Fruit fly (Drosophila melanogaster) whole organism, prepupa: ENCODE results near the gene Tsp2A.

Experiments
- Blimp-1 ChIP-seq: fragments of 200-800 bp; sonication (Bioruptor generic); optimal IDR thresholded peaks from 3 replicates; lab custom pipeline; 2017; ENCODE audit warnings: missing biosample characterization, missing genetic modification characterization, mild to moderate bottlenecking, moderate library complexity, missing genetic modification reagents
- CG10631 ChIP-seq: fragments of 200-800 bp; sonication (Bioruptor generic); optimal IDR thresholded peaks from 2 replicates; lab custom pipeline; 2016; ENCODE audit warnings: missing biosample characterization, missing genetic modification characterization
- CG15336 ChIP-seq: fragments of 200-800 bp; sonication (Bioruptor generic); IDR thresholded peaks from 2 replicates; pipeline ENCODE4 v1.3.6; 2022; ENCODE audit warnings: missing biosample characterization, missing genetic modification characterization
- CG1621 ChIP-seq: fragments of 200-800 bp; sonication (Bioruptor generic); optimal IDR thresholded peaks from 3 replicates; lab custom pipeline; 2018; ENCODE audit warnings: missing biosample characterization, mild to moderate bottlenecking, missing genetic modification characterization
- CG3032 ChIP-seq: fragments of 200-800 bp; optimal IDR thresholded peaks from 2 replicates; lab custom pipeline; 2019; ENCODE audit warnings: missing biosample characterization, mild to moderate bottlenecking, missing genetic modification characterization, moderate library complexity
- CG31627 ChIP-seq: fragments of 200-800 bp; sonication (Bioruptor generic); optimal IDR thresholded peaks from 3 replicates; lab custom pipeline; 2016; ENCODE audit warnings: missing biosample characterization, missing genetic modification characterization
- CG3919 ChIP-seq: fragments of 200-800 bp; sonication (Bioruptor generic); optimal IDR thresholded peaks from 3 replicates; lab custom pipeline; 2016; ENCODE audit warnings: missing biosample characterization, missing genetic modification characterization
- CG6163 ChIP-seq: fragments of 200-800 bp; sonication (Bioruptor generic); IDR thresholded peaks from 3 replicates; pipeline ENCODE4 v1.3.6; 2022; ENCODE audit warnings: missing biosample characterization, missing genetic modification characterization
- CG6276 ChIP-seq: fragments of 200-800 bp; sonication (Bioruptor generic); optimal IDR thresholded peaks from 2 replicates; lab custom pipeline; 2017; ENCODE audit warnings: missing biosample characterization, mild to moderate bottlenecking, missing genetic modification characterization
- CG6792 ChIP-seq: fragments of 200-800 bp; sonication (Bioruptor generic); optimal IDR thresholded peaks from 3 replicates; lab custom pipeline; 2016; ENCODE audit warnings: missing biosample characterization, missing genetic modification characterization
- CG6808 ChIP-seq: fragments of 200-800 bp; sonication (Bioruptor generic); optimal IDR thresholded peaks from 3 replicates; lab custom pipeline; 2017; ENCODE audit warnings: missing biosample characterization, missing genetic modification characterization, mild to moderate bottlenecking, moderate library complexity, missing genetic modification reagents
- CG6854 ChIP-seq: fragments of 200-800 bp; sonication (Bioruptor generic); optimal IDR thresholded peaks from 2 replicates; lab custom pipeline; 2017; ENCODE audit warnings: missing biosample characterization, mild to moderate bottlenecking, missing genetic modification characterization
- CG8119 ChIP-seq: fragments of 200-800 bp; sonication (Bioruptor generic); IDR thresholded peaks from 3 replicates; pipeline ENCODE4 v1.3.6; 2022; ENCODE audit warnings: missing biosample characterization, missing genetic modification characterization
- CG8632 ChIP-seq: fragments of 200-800 bp; sonication (Bioruptor generic); optimal IDR thresholded peaks from 3 replicates; lab custom pipeline; 2016; ENCODE audit warnings: missing biosample characterization, missing genetic modification characterization
- Eip75B ChIP-seq: fragments of 200-800 bp; sonication (Bioruptor generic); optimal IDR thresholded peaks from 3 replicates; lab custom pipeline; 2016; ENCODE audit warnings: missing biosample characterization, missing genetic modification characterization
- Eip78C ChIP-seq: fragments of 200-800 bp; sonication (Bioruptor generic); peaks from one replicate; lab custom pipeline; 2016; ENCODE audit warnings: missing biosample characterization, missing genetic modification characterization
- Eip93F ChIP-seq: fragments of 200-800 bp; sonication (Bioruptor generic); optimal IDR thresholded peaks from 2 replicates; lab custom pipeline; 2016; ENCODE audit warnings: missing biosample characterization, mild to moderate bottlenecking, missing genetic modification characterization
- Gug ChIP-seq: fragments of 200-800 bp; sonication (Bioruptor generic); IDR thresholded peaks from 2 replicates; pipeline ENCODE4 v1.3.6; 2022; ENCODE audit warnings: missing biosample characterization, missing genetic modification characterization
- Hr39 ChIP-seq: fragments of 200-800 bp; sonication (Bioruptor generic); optimal IDR thresholded peaks from 2 replicates; lab custom pipeline; 2016; ENCODE audit warnings: missing biosample characterization, missing genetic modification characterization
- Hr4 ChIP-seq: fragments of 200-800 bp; sonication (Bioruptor generic); optimal IDR thresholded peaks from 3 replicates; lab custom pipeline; 2016; ENCODE audit warnings: missing biosample characterization, missing genetic modification characterization
- Met ChIP-seq: fragments of 200-800 bp; sonication (Bioruptor generic); optimal IDR thresholded peaks from 3 replicates; lab custom pipeline; 2016; ENCODE audit warnings: missing biosample characterization, missing genetic modification characterization
- OdsH ChIP-seq: fragments of 200-800 bp; sonication (Bioruptor generic); optimal IDR thresholded peaks from 3 replicates; lab custom pipeline; 2016; ENCODE audit warnings: missing biosample characterization, missing genetic modification characterization
- Sox102F ChIP-seq: fragments of 200-800 bp; sonication (Bioruptor generic); optimal IDR thresholded peaks from 2 replicates; lab custom pipeline; 2016; ENCODE audit warnings: missing biosample characterization, mild to moderate bottlenecking, missing genetic modification characterization
- Sox14 ChIP-seq: fragments of 200-800 bp; sonication (Bioruptor generic); optimal IDR thresholded peaks from 3 replicates; lab custom pipeline; 2016; ENCODE audit warnings: missing biosample characterization, missing genetic modification characterization
- acj6 ChIP-seq: fragments of 200-800 bp; sonication (Bioruptor generic); optimal IDR thresholded peaks from 3 replicates; lab custom pipeline; 2016; ENCODE audit warnings: missing biosample characterization, missing genetic modification characterization
- cyc ChIP-seq: fragments of 200-800 bp; sonication (Bioruptor generic); optimal IDR thresholded peaks from 3 replicates; lab custom pipeline; 2016; ENCODE audit warnings: missing biosample characterization, missing genetic modification characterization
- dsx ChIP-seq: fragments of 200-800 bp; optimal IDR thresholded peaks from 3 replicates; lab custom pipeline; 2019; ENCODE audit warnings: missing biosample characterization, mild to moderate bottlenecking, missing genetic modification characterization, moderate library complexity; ENCODE audit not compliant: poor library complexity, severe bottlenecking
- esn ChIP-seq: fragments of 200-800 bp; sonication (Bioruptor generic); optimal IDR thresholded peaks from 2 replicates; lab custom pipeline; 2016; ENCODE audit warnings: missing biosample characterization, mild to moderate bottlenecking, missing genetic modification characterization, moderate library complexity
- fd59A ChIP-seq: fragments of 200-800 bp; sonication (Bioruptor generic); optimal IDR thresholded peaks from 2 replicates; lab custom pipeline; 2017; ENCODE audit warnings: missing biosample characterization, mild to moderate bottlenecking, missing genetic modification characterization, missing genetic modification reagents
- fkh ChIP-seq: fragments of 200-800 bp; sonication (Bioruptor generic); optimal IDR thresholded peaks from 3 replicates; lab custom pipeline; 2017; ENCODE audit warnings: missing biosample characterization, mild to moderate bottlenecking, missing genetic modification characterization, moderate library complexity
- lz ChIP-seq: fragments of 200-800 bp; sonication (Bioruptor generic); optimal IDR thresholded peaks from 3 replicates; lab custom pipeline; 2016; ENCODE audit warnings: missing biosample characterization, missing genetic modification characterization
- net ChIP-seq: fragments of 200-800 bp; sonication (Bioruptor generic); optimal IDR thresholded peaks from 3 replicates; lab custom pipeline; 2016; ENCODE audit warnings: missing biosample characterization, missing genetic modification characterization
- salr ChIP-seq, 2 experiments: fragments of 200-800 bp; sonication (Bioruptor generic); optimal IDR thresholded peaks; 3 replicates each; lab custom pipeline; 2016 to 2018; ENCODE audit warnings: missing biosample characterization in 2 of 2, missing genetic modification characterization in 2 of 2, mild to moderate bottlenecking in 1 of 2
- topi ChIP-seq: fragments of 200-800 bp; sonication (Bioruptor generic); optimal IDR thresholded peaks from 3 replicates; lab custom pipeline; 2016; ENCODE audit warnings: missing biosample characterization, missing genetic modification characterization
- vri ChIP-seq: fragments of 200-800 bp; sonication (Bioruptor generic); optimal IDR thresholded peaks from 3 replicates; lab custom pipeline; 2016; ENCODE audit warnings: missing biosample characterization, mild to moderate bottlenecking, missing genetic modification characterization

The Tsp2A gene

dm6 chrX:1341528-1341927, 4.8 kb upstream of the Tsp2A start, which contains the start of gene CG11409 (continued):
- TF ChIP-seq fd59A (no peak), CG6854 (GFP tag; lab: Kevin White, UChicago) (no peak)

- TF ChIP-seq Eip78C (GFP tag; lab: Kevin White, UChicago) (peak; percentile 77), Sox14 (GFP tag; lab: Kevin White, UChicago) (peak; percentile 42), fd59A (no peak), topi (GFP tag; lab: Kevin White, UChicago) (peak; percentile 11), CG8119 (GFP tag; lab: Robert Waterston, UW) (no peak), Sox102F (GFP tag; lab: Kevin White, UChicago) (peak; percentile 11), Gug (GFP tag; lab: Robert Waterston, UW) (no peak), esn (GFP tag; lab: Kevin White, UChicago) (peak; percentile 12), CG6163 (GFP tag; lab: Robert Waterston, UW) (no peak), CG3919 (GFP tag; lab: Kevin White, UChicago) (no peak)
- TF ChIP-seq, all 60 proteins: peak for 5
These were observed 4.4 kb upstream of the Tsp2A start, which contains the start of gene Naa30A for dm6 chrX:1341944-1342392. TSS of gene Naa30A (plus strand) at chrX:1342106.

- no peak for TF ChIP-seq Hr4 (GFP tag; lab: Kevin White, UChicago)
- TF ChIP-seq salr (GFP tag; optimal IDR thresholded peaks at IDR 0.05; lab: Kevin White, UChicago): no peak
- TF ChIP-seq Eip78C (GFP tag; lab: Kevin White, UChicago): no peak
- TF ChIP-seq CG10631: no peak
- TF ChIP-seq CG8632 (GFP tag; lab: Kevin White, UChicago): no peak
- no peak for TF ChIP-seq CG1621
- TF ChIP-seq CG6854 (GFP tag; lab: Kevin White, UChicago): no peak
- TF ChIP-seq OdsH (GFP tag; lab: Kevin White, UChicago): no peak
- TF ChIP-seq acj6 (GFP tag; lab: Kevin White, UChicago): no peak
- TF ChIP-seq cyc (GFP tag; lab: Kevin White, UChicago): no peak
- TF ChIP-seq CG15336 (GFP tag; lab: Robert Waterston, UW): no peak
- no peak for TF ChIP-seq CG8119 (GFP tag; lab: Robert Waterston, UW)
These were observed 480 bp downstream of the Tsp2A start for dm6 chrX:1346833-1347232.

dm6 chrX:1349255-1349654, 2.9 kb downstream of the Tsp2A start, which contains the start of gene MTPAP:
TSS of gene MTPAP (minus strand) at chrX:1349357.
- peak; percentile 35 for TF ChIP-seq Eip78C (GFP tag; lab: Kevin White, UChicago)
- peak; percentile 29 for TF ChIP-seq lz (GFP tag; lab: Kevin White, UChicago)
- TF ChIP-seq CG3032 (tag; lab: Kevin White, UChicago): peak; percentile 21
- no peak for TF ChIP-seq Hr39 (GFP tag; lab: Kevin White, UChicago)
- no peak for TF ChIP-seq CG31627 (GFP tag; lab: Kevin White, UChicago)
- peak; percentile 45 for TF ChIP-seq esn (GFP tag; lab: Kevin White, UChicago)

dm6 chrX:1353322-1354212, 7.2 kb downstream of the Tsp2A start, which contains the start of the genes CG12773 and CG11417:
TSS of gene CG12773 (minus strand) at chrX:1353981.
TSS of gene CG11417 (plus strand) at chrX:1354014.
- TF ChIP-seq CG6792 (GFP tag; lab: Kevin White, UChicago) (no peak), vri (GFP tag; lab: Kevin White, UChicago) (peak; percentile 35)

- TF ChIP-seq CG6808 (GFP tag; lab: Kevin White, UChicago) (no peak), CG10631 (no peak), Eip93F (GFP tag; lab: Kevin White, UChicago) (no peak), dsx (no peak), Met (GFP tag; lab: Kevin White, UChicago) (no peak), OdsH (GFP tag; lab: Kevin White, UChicago) (no peak), Blimp-1 (GFP tag; lab: Kevin White, UChicago) (no peak), CG6276 (GFP tag; lab: Kevin White, UChicago) (no peak), Eip75B (no peak), net (GFP tag; lab: Kevin White, UChicago) (no peak), lz (GFP tag; lab: Kevin White, UChicago) (no peak), fkh (no peak), CG3919 (GFP tag; lab: Kevin White, UChicago) (no peak), CG31627 (GFP tag; lab: Kevin White, UChicago) (no peak), cyc (GFP tag; lab: Kevin White, UChicago) (no peak), Sox102F (GFP tag; lab: Kevin White, UChicago) (no peak), CG6163 (GFP tag; lab: Robert Waterston, UW) (no peak)
These were observed 11.1 kb downstream of the Tsp2A start, which contains the start of gene png for dm6 chrX:1357501-1357900. TSS of gene png (minus strand) at chrX:1357601.
